Worm (Caenorhabditis elegans): ENCODE measurements around the gene W02D7.8.

W02D7.8 gene

DNA sequence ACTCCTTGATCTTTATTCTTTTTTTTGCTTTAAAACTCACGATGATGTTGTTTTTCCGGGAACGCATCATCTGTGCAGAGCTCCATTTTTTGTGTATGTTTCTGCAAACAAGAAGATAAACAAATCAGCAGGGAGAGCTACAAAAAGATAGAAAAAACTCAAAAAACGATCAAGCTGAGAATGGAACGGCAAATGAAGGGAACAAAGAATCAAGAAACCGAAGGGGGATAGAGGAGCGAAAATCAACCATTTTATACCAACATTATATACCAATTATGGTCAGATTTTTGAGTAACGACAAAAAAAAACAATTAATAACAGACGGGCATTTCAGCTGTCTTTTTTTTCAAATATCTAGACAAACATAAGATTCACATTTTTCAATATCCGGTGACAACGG is 21.5 kb downstream of the W02D7.8 start, which contains the start of gene slc-17.5:
slc-17.5 (minus strand) TSS at position 101 of the 400 bp plus-strand sequence.
- no peak for TF ChIP-seq ref-1 (GFP tag; conservative IDR thresholded peaks at IDR 0.05)

DNA sequence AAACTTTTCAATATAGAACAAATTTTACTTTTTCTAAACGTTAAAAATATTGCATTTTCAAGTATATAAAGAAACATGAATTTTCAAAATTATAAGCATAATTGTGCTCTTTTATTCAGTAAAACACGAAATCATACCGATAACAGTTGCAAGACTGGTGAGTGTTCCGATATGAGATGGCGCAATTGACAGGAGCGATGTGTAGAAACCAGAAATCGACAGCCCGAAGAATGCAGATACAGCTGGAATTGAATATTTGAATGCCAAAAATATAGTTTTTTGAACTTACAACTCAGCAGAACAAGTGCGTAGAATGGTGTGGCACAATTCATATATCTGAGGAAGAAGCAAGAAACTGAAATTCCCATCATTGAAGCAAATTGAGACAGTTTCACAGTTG is 23.3 kb downstream of the W02D7.8 start:
- TF ChIP-seq med-1 (GFP tag; optimal IDR thresholded peaks at IDR 0.05; ENCODE audit: insufficient read depth): no peak
- TF ChIP-seq ztf-23 (GFP tag; IDR thresholded peaks at IDR 0.05): no peak

DNA sequence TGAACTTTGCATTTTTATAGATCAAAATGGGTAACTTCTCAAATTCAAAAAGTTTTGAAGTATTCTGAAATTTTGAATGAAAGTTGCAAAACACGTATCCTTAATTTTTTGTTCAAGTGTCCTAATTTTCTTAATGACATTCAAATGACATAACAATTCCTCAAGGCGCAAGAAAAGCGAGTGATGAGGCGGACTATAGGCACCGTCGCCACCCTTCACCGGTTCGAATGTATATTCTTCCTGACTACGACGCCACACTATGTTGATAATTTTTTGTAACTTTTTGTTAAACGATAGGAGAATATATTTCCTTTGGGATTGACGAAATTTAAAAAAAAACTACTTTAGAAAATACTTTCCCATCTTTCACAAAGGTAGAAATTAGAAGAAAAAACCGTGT is 24.6 kb downstream of the W02D7.8 start:
- no peak for TF ChIP-seq ref-1 (GFP tag; conservative IDR thresholded peaks at IDR 0.05)
- no peak for TF ChIP-seq flt-1 (GFP tag; IDR thresholded peaks at IDR 0.05)
- no peak for TF ChIP-seq ztf-29 (GFP tag; IDR thresholded peaks at IDR 0.05)
- no peak for TF ChIP-seq cog-1 (tag; optimal IDR thresholded peaks at IDR 0.05)
- TF ChIP-seq tab-1 (GFP tag; IDR thresholded peaks at IDR 0.05): no peak
- no peak for TF ChIP-seq T22C8.4 (GFP tag; IDR thresholded peaks at IDR 0.05)
- TF ChIP-seq klf-2 (GFP tag; conservative IDR thresholded peaks at IDR 0.05): no peak
- no peak for TF ChIP-seq med-1 (GFP tag; optimal IDR thresholded peaks at IDR 0.05; ENCODE audit: insufficient read depth)
- TF ChIP-seq ztf-23 (GFP tag; IDR thresholded peaks at IDR 0.05): no peak

- no peak for TF ChIP-seq ref-1 (GFP tag; conservative IDR thresholded peaks at IDR 0.05)
- no peak for TF ChIP-seq flt-1 (GFP tag; IDR thresholded peaks at IDR 0.05)
- no peak for TF ChIP-seq ztf-29 (GFP tag; IDR thresholded peaks at IDR 0.05)
- no peak for TF ChIP-seq T22C8.4 (GFP tag; IDR thresholded peaks at IDR 0.05)
- no peak for TF ChIP-seq cog-1 (tag; optimal IDR thresholded peaks at IDR 0.05)
- TF ChIP-seq ztf-23 (GFP tag; IDR thresholded peaks at IDR 0.05): no peak
- TF ChIP-seq med-1 (GFP tag; optimal IDR thresholded peaks at IDR 0.05; ENCODE audit: insufficient read depth): no peak
- no peak for TF ChIP-seq klf-2 (GFP tag; conservative IDR thresholded peaks at IDR 0.05)
- no peak for TF ChIP-seq tab-1 (GFP tag; IDR thresholded peaks at IDR 0.05)
Observed at ce11 chrV:8280770-8281169, 25.5 kb downstream of the W02D7.8 start, which contains the start of gene str-135. Gene str-135 (minus strand): TSS chrV:8280870.

- TF ChIP-seq ref-1 (GFP tag; conservative IDR thresholded peaks at IDR 0.05): no peak
- no peak for TF ChIP-seq ztf-23 (GFP tag; IDR thresholded peaks at IDR 0.05)
- TF ChIP-seq tab-1 (GFP tag; IDR thresholded peaks at IDR 0.05): no peak
- no peak for TF ChIP-seq klf-2 (GFP tag; conservative IDR thresholded peaks at IDR 0.05)
- no peak for TF ChIP-seq cog-1 (tag; optimal IDR thresholded peaks at IDR 0.05)
- TF ChIP-seq med-1 (GFP tag; optimal IDR thresholded peaks at IDR 0.05; ENCODE audit: insufficient read depth): no peak
- no peak for TF ChIP-seq ztf-29 (GFP tag; IDR thresholded peaks at IDR 0.05)
- TF ChIP-seq T22C8.4 (GFP tag; IDR thresholded peaks at IDR 0.05): no peak
Observed at ce11 chrV:8278830-8279229, 27.4 kb downstream of the W02D7.8 start, which contains the start of gene str-136. Gene str-136 (minus strand): TSS chrV:8278930.

ce11 chrV:8271995-8272394 is 34.3 kb downstream of the W02D7.8 start, which contains the start of gene asp-5:
Gene asp-5 (plus strand): TSS chrV:8272385.
- TF ChIP-seq ztf-23 (GFP tag; IDR thresholded peaks at IDR 0.05) (no peak), klf-2 (GFP tag; conservative IDR thresholded peaks at IDR 0.05) (no peak), cog-1 (tag; optimal IDR thresholded peaks at IDR 0.05) (no peak), T22C8.4 (GFP tag; IDR thresholded peaks at IDR 0.05) (no peak)

DNA sequence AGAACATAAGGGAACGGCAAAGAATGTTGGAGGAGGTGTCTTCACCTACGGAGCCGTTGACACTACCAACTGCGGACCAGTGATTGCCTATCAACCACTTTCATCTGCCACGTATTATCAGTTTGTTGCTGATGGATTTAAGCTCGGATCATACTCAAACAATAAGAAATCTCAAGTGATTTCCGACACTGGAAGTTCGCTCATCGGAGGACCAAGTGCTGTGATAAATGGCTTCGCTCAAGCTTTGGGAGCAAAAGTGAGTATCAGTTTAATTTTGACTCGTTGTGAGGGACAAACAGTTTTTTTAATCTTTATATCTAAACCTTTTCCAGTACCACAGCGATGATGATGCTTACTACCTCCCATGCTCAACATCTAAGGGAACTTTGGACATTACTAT is 34.9 kb downstream of the W02D7.8 start:
- no peak for TF ChIP-seq med-1 (GFP tag; optimal IDR thresholded peaks at IDR 0.05; ENCODE audit: insufficient read depth)
- no peak for TF ChIP-seq T22C8.4 (GFP tag; IDR thresholded peaks at IDR 0.05)

- TF ChIP-seq tab-1 (GFP tag; IDR thresholded peaks at IDR 0.05) (no peak), ref-1 (GFP tag; conservative IDR thresholded peaks at IDR 0.05) (no peak), cog-1 (tag; optimal IDR thresholded peaks at IDR 0.05) (no peak), flt-1 (GFP tag; IDR thresholded peaks at IDR 0.05) (no peak), klf-2 (GFP tag; conservative IDR thresholded peaks at IDR 0.05) (no peak), ztf-29 (GFP tag; IDR thresholded peaks at IDR 0.05) (no peak), ztf-23 (GFP tag; IDR thresholded peaks at IDR 0.05) (no peak), T22C8.4 (GFP tag; IDR thresholded peaks at IDR 0.05) (no peak), med-1 (GFP tag; optimal IDR thresholded peaks at IDR 0.05; ENCODE audit: insufficient read depth) (no peak)
Observed at ce11 chrV:8269878-8270277, 36.4 kb downstream of the W02D7.8 start.

ce11 chrV:8268902-8269301 is 37.4 kb downstream of the W02D7.8 start, which contains the start of the genes asp-6 and asp-12:
Gene asp-6 (minus strand): TSS chrV:8268937.
Gene asp-12 (plus strand): TSS chrV:8269210.
- TF ChIP-seq cog-1 (tag; optimal IDR thresholded peaks at IDR 0.05) (no peak), ztf-29 (GFP tag; IDR thresholded peaks at IDR 0.05) (no peak), ref-1 (GFP tag; conservative IDR thresholded peaks at IDR 0.05) (no peak), tab-1 (GFP tag; IDR thresholded peaks at IDR 0.05) (no peak), klf-2 (GFP tag; conservative IDR thresholded peaks at IDR 0.05) (no peak), ztf-23 (GFP tag; IDR thresholded peaks at IDR 0.05) (no peak), flt-1 (GFP tag; IDR thresholded peaks at IDR 0.05) (no peak), med-1 (GFP tag; optimal IDR thresholded peaks at IDR 0.05; ENCODE audit: insufficient read depth) (no peak), T22C8.4 (GFP tag; IDR thresholded peaks at IDR 0.05) (no peak)

DNA sequence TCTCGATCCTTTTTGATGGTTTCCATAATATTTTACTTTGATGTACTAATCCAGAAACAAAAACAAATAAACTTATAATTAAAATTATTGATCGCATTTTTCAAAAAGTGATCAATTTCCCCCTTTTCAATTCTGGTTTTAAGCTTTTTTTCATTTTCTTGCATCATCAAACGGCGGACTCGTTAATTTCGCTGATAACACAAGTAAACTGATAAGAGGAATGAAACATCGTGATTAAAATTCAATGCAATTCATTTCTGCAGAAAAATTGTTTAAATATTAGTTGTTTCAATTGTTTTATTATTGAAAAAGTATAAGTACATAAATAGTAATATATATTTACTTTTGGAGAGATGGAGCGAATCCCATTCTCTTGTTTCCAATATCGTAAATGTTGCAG is 39.0 kb downstream of the W02D7.8 start:
- TF ChIP-seq T22C8.4 (GFP tag; IDR thresholded peaks at IDR 0.05): no peak
- TF ChIP-seq tab-1 (GFP tag; IDR thresholded peaks at IDR 0.05): no peak
- no peak for TF ChIP-seq ref-1 (GFP tag; conservative IDR thresholded peaks at IDR 0.05)
- no peak for TF ChIP-seq med-1 (GFP tag; optimal IDR thresholded peaks at IDR 0.05; ENCODE audit: insufficient read depth)
- TF ChIP-seq klf-2 (GFP tag; conservative IDR thresholded peaks at IDR 0.05): no peak
- TF ChIP-seq ztf-23 (GFP tag; IDR thresholded peaks at IDR 0.05): no peak
- no peak for TF ChIP-seq ztf-29 (GFP tag; IDR thresholded peaks at IDR 0.05)
- no peak for TF ChIP-seq cog-1 (tag; optimal IDR thresholded peaks at IDR 0.05)
- TF ChIP-seq flt-1 (GFP tag; IDR thresholded peaks at IDR 0.05): no peak

- TF ChIP-seq ztf-29 (GFP tag; IDR thresholded peaks at IDR 0.05) (no peak), ztf-23 (GFP tag; IDR thresholded peaks at IDR 0.05) (no peak), med-1 (GFP tag; optimal IDR thresholded peaks at IDR 0.05; ENCODE audit: insufficient read depth) (no peak), cog-1 (tag; optimal IDR thresholded peaks at IDR 0.05) (no peak), klf-2 (GFP tag; conservative IDR thresholded peaks at IDR 0.05) (no peak), ref-1 (GFP tag; conservative IDR thresholded peaks at IDR 0.05) (no peak), flt-1 (GFP tag; IDR thresholded peaks at IDR 0.05) (no peak), T22C8.4 (GFP tag; IDR thresholded peaks at IDR 0.05) (no peak), tab-1 (GFP tag; IDR thresholded peaks at IDR 0.05) (no peak)
Observed at ce11 chrV:8266232-8266631, 40.0 kb downstream of the W02D7.8 start, which contains the start of gene F21F8.5. Gene F21F8.5 (minus strand): TSS chrV:8266332.

Data from whole organism, midembryonic.